Worm (Caenorhabditis elegans) whole organism, late embryonic: ENCODE measurements around the gene Y39A1A.21.

Source experiments
- K02D7.2 ChIP-seq: sonication (generic microtip); optimal IDR thresholded peaks from 2 replicates; lab custom pipeline; 2017; ENCODE audit warnings: mild to moderate bottlenecking, missing genetic modification characterization, missing compliant biosample characterization
- T23F11.4 ChIP-seq: fragments of 200-800 bp; sonication (Bioruptor generic); optimal IDR thresholded peaks from 2 replicates; lab custom pipeline; 2018; ENCODE audit warnings: mild to moderate bottlenecking, missing genetic modification characterization, missing compliant biosample characterization
- ahr-1 ChIP-seq: sonication (generic microtip); optimal IDR thresholded peaks from 2 replicates; lab custom pipeline; 2016; ENCODE audit warnings: missing genetic modification characterization, missing compliant biosample characterization
- ama-1 ChIP-seq: fragments of 150-350 bp; optimal IDR thresholded peaks from 2 replicates; lab custom pipeline; 2014
- ceh-18 ChIP-seq: sonication (generic microtip); optimal IDR thresholded peaks from 2 replicates; lab custom pipeline; 2016; ENCODE audit warnings: missing genetic modification characterization, missing compliant biosample characterization
- ceh-19 ChIP-seq: fragments of 200-800 bp; sonication (Bioruptor generic); optimal IDR thresholded peaks from 2 replicates; lab custom pipeline; 2018; ENCODE audit warnings: mild to moderate bottlenecking, missing genetic modification characterization, missing compliant biosample characterization
- ceh-22 ChIP-seq: sonication (generic microtip); optimal IDR thresholded peaks from 2 replicates; lab custom pipeline; 2017; ENCODE audit warnings: missing biosample characterization, missing genetic modification characterization
- ceh-24 ChIP-seq: sonication (generic microtip); optimal IDR thresholded peaks from 2 replicates; lab custom pipeline; 2016; ENCODE audit warnings: mild to moderate bottlenecking, missing genetic modification characterization, missing compliant biosample characterization
- ceh-31 ChIP-seq: sonication (generic microtip); optimal IDR thresholded peaks from 2 replicates; lab custom pipeline; 2016; ENCODE audit warnings: missing genetic modification characterization, missing compliant biosample characterization
- ceh-34 ChIP-seq: sonication (generic microtip); optimal IDR thresholded peaks from 2 replicates; lab custom pipeline; 2016; ENCODE audit warnings: mild to moderate bottlenecking, missing genetic modification characterization, missing compliant biosample characterization
- ceh-45 ChIP-seq: fragments of 200-800 bp; sonication (Bioruptor generic); IDR thresholded peaks from 2 replicates; pipeline ENCODE4 v1.3.6; 2022; ENCODE audit warnings: missing genetic modification reagents, missing genetic modification characterization, missing compliant biosample characterization
- ceh-48 ChIP-seq: sonication (generic microtip); optimal IDR thresholded peaks from 2 replicates; lab custom pipeline; 2016; ENCODE audit warnings: missing genetic modification characterization, inconsistent platforms, missing compliant biosample characterization
- ceh-9 ChIP-seq: sonication (generic microtip); optimal IDR thresholded peaks from 2 replicates; lab custom pipeline; 2016; ENCODE audit warnings: mild to moderate bottlenecking, missing genetic modification characterization, inconsistent platforms, missing compliant biosample characterization
- dmd-4 ChIP-seq: sonication (generic microtip); optimal IDR thresholded peaks from 2 replicates; lab custom pipeline; 2016; ENCODE audit warnings: borderline replicate concordance, missing genetic modification characterization, missing compliant biosample characterization
- dve-1 ChIP-seq: sonication (generic microtip); optimal IDR thresholded peaks from 2 replicates; lab custom pipeline; 2017; ENCODE audit warnings: antibody characterized with exemption, mild to moderate bottlenecking, missing genetic modification characterization, missing compliant biosample characterization
- elt-2 ChIP-seq: sonication (generic microtip); optimal IDR thresholded peaks from 2 replicates; lab custom pipeline; 2016; ENCODE audit warnings: missing genetic modification reagents, missing genetic modification characterization, missing compliant biosample characterization
- ets-4 ChIP-seq: sonication (generic microtip); optimal IDR thresholded peaks from 2 replicates; lab custom pipeline; 2016; ENCODE audit warnings: missing genetic modification characterization, missing compliant biosample characterization
- fkh-10 ChIP-seq: fragments of 150-350 bp; optimal IDR thresholded peaks from 2 replicates; lab custom pipeline; 2014; ENCODE audit warnings: missing biosample characterization, missing genetic modification reagents, missing genetic modification characterization
- hlh-13 ChIP-seq: fragments of 200-800 bp; sonication (Bioruptor generic); optimal IDR thresholded peaks from 2 replicates; lab custom pipeline; 2018; ENCODE audit warnings: mild to moderate bottlenecking, missing genetic modification characterization, missing compliant biosample characterization
- hlh-8 ChIP-seq: sonication (generic microtip); optimal IDR thresholded peaks from 2 replicates; lab custom pipeline; 2016; ENCODE audit warnings: missing genotype, missing genetic modification characterization, missing compliant biosample characterization
- lim-6 ChIP-seq: sonication (generic microtip); optimal IDR thresholded peaks from 2 replicates; lab custom pipeline; 2016; ENCODE audit warnings: missing genetic modification characterization, missing compliant biosample characterization
- madf-2 ChIP-seq: sonication (generic microtip); optimal IDR thresholded peaks from 2 replicates; lab custom pipeline; 2017; ENCODE audit warnings: missing genetic modification characterization, missing compliant biosample characterization
- nfya-1 ChIP-seq: sonication (generic microtip); optimal IDR thresholded peaks from 2 replicates; lab custom pipeline; 2017; ENCODE audit warnings: missing genetic modification characterization, mild to moderate bottlenecking, missing compliant biosample characterization, antibody characterized with exemption, moderate library complexity
- nhr-11 ChIP-seq: fragments of 150-350 bp; optimal IDR thresholded peaks from 2 replicates; lab custom pipeline; 2014; ENCODE audit warnings: missing biosample characterization, missing genetic modification characterization
- odd-2 ChIP-seq: sonication (generic microtip); optimal IDR thresholded peaks from 2 replicates; lab custom pipeline; 2017; ENCODE audit warnings: antibody characterized with exemption, mild to moderate bottlenecking, missing genetic modification characterization, missing compliant biosample characterization
- pax-1 ChIP-seq: fragments of 150-350 bp; optimal IDR thresholded peaks from 2 replicates; lab custom pipeline; 2014; ENCODE audit warnings: missing biosample characterization, missing genetic modification characterization
- pros-1 ChIP-seq: fragments of 150-350 bp; optimal IDR thresholded peaks from 2 replicates; lab custom pipeline; 2014; ENCODE audit warnings: missing biosample characterization, missing genetic modification reagents, missing genetic modification characterization
- sdc-2 ChIP-seq: sonication (generic microtip); optimal IDR thresholded peaks from 2 replicates; lab custom pipeline; 2016; ENCODE audit warnings: missing genotype, missing genetic modification characterization, missing compliant biosample characterization
- syd-9 ChIP-seq: sonication (generic microtip); optimal IDR thresholded peaks from 2 replicates; lab custom pipeline; 2016; ENCODE audit warnings: mild to moderate bottlenecking, missing genetic modification characterization, moderate library complexity, missing compliant biosample characterization
- tbx-2 ChIP-seq: sonication (generic microtip); optimal IDR thresholded peaks from 2 replicates; lab custom pipeline; 2016; ENCODE audit warnings: missing genetic modification characterization, missing compliant biosample characterization
- unc-3 ChIP-seq, 2 experiments: fragments of 200-800 bp in 1 of 2; sonication (Bioruptor generic) in 1 of 2; sonication (generic microtip) in 1 of 2; conservative IDR thresholded peaks in 1 of 2; optimal IDR thresholded peaks in 1 of 2; 2 replicates each; pipeline versions ENCODE4 v1.3.6 to Lab custom; 2016 to 2022; ENCODE audit warnings: missing compliant biosample characterization in 2 of 2, missing genetic modification characterization in 2 of 2, missing genetic modification reagents in 1 of 2
- unc-42 ChIP-seq: sonication (generic microtip); optimal IDR thresholded peaks from 2 replicates; lab custom pipeline; 2016; ENCODE audit warnings: missing genotype, missing genetic modification characterization, missing compliant biosample characterization

The Y39A1A.21 gene

ce11 chrIII:10742382-10742860 is 35.6 kb upstream of the Y39A1A.21 start, which contains the start of the genes tbb-1 and rib-2 (continued):
- TF ChIP-seq syd-9 (no peak), K02D7.2 (tag; lab: Kevin White, UChicago) (no peak), T23F11.4 (GFP tag; lab: Kevin White, UChicago) (no peak)
- TF ChIP-seq, all 69 proteins: peak for 8

ce11 chrIII:10740518-10740917 is 33.7 kb upstream of the Y39A1A.21 start, which contains the start of gene K01G5.8:
Gene K01G5.8, minus strand, starts transcription at chrIII:10740772.
- TF ChIP-seq ahr-1 (tag; lab: Kevin White, UChicago) = no peak
- TF ChIP-seq madf-2 (tag; lab: Kevin White, UChicago) = no peak
- no peak for TF ChIP-seq odd-2 (tag; lab: Kevin White, UChicago)
- no peak for TF ChIP-seq lim-6 (tag; lab: Kevin White, UChicago)
- no peak for TF ChIP-seq hlh-13 (GFP tag; lab: Kevin White, UChicago)
- no peak for TF ChIP-seq sdc-2
- TF ChIP-seq dve-1 (tag; lab: Kevin White, UChicago) = no peak

- TF ChIP-seq ceh-48 (tag; lab: Kevin White, UChicago) (peak; percentile 68), ceh-45 (GFP tag; lab: Robert Waterston, UW) (no peak), nfya-1 (tag; lab: Kevin White, UChicago) (peak; percentile 9), dve-1 (tag; lab: Kevin White, UChicago) (no peak), ceh-31 (tag; lab: Kevin White, UChicago) (peak; percentile 37), madf-2 (tag; lab: Kevin White, UChicago) (no peak), ceh-34 (peak; percentile 78), elt-2 (tag; lab: Kevin White, UChicago) (peak; percentile 12), ama-1 (lab: Kevin White, UChicago) (peak; percentile 50), odd-2 (tag; lab: Kevin White, UChicago) (no peak), tbx-2 (tag; lab: Kevin White, UChicago) (peak; percentile 34), unc-42 (tag; lab: Kevin White, UChicago) (peak; percentile 30)
Measured at ce11 chrIII:10739902-10740301, 33.1 kb upstream of the Y39A1A.21 start.

ce11 chrIII:10739455-10739854 is 32.6 kb upstream of the Y39A1A.21 start, which contains the start of gene smap-1:
Gene smap-1, minus strand, starts transcription at chrIII:10739792.
- TF ChIP-seq fkh-10 (GFP tag; lab: Kevin White, UChicago) = no peak

- TF ChIP-seq dmd-4 = no peak
- no peak for TF ChIP-seq unc-3 (GFP tag; conservative IDR thresholded peaks at IDR 0.05; lab: Robert Waterston, UW)
- TF ChIP-seq unc-3 (tag; optimal IDR thresholded peaks at IDR 0.05; lab: Kevin White, UChicago) = no peak
- TF ChIP-seq tbx-2 (tag; lab: Kevin White, UChicago) = no peak
- no peak for TF ChIP-seq ceh-31 (tag; lab: Kevin White, UChicago)
- TF ChIP-seq, all 69 proteins: peak for 0
Measured at ce11 chrIII:10738081-10738480, 31.3 kb upstream of the Y39A1A.21 start.

- TF ChIP-seq ceh-9 = no peak
- no peak for TF ChIP-seq lim-6 (tag; lab: Kevin White, UChicago)
- TF ChIP-seq ahr-1 (tag; lab: Kevin White, UChicago) = no peak
- no peak for TF ChIP-seq ama-1 (lab: Kevin White, UChicago)
- no peak for TF ChIP-seq unc-3 (GFP tag; conservative IDR thresholded peaks at IDR 0.05; lab: Robert Waterston, UW)
- no peak for TF ChIP-seq unc-3 (tag; optimal IDR thresholded peaks at IDR 0.05; lab: Kevin White, UChicago)
- TF ChIP-seq ets-4 (tag; lab: Kevin White, UChicago) = no peak
- no peak for TF ChIP-seq syd-9
- TF ChIP-seq madf-2 (tag; lab: Kevin White, UChicago) = no peak
- TF ChIP-seq ceh-22 (tag; lab: Kevin White, UChicago) = no peak
- TF ChIP-seq ceh-19 = no peak
- no peak for TF ChIP-seq ceh-31 (tag; lab: Kevin White, UChicago)
- no peak for TF ChIP-seq ceh-24 (tag; lab: Kevin White, UChicago)
- no peak for TF ChIP-seq hlh-8 (tag; lab: Kevin White, UChicago)
- TF ChIP-seq pros-1 (tag; lab: Kevin White, UChicago) = no peak
- TF ChIP-seq odd-2 (tag; lab: Kevin White, UChicago) = no peak
- TF ChIP-seq sdc-2 = no peak
- no peak for TF ChIP-seq pax-1 (tag; lab: Kevin White, UChicago)
- no peak for TF ChIP-seq dmd-4
- TF ChIP-seq nhr-11 (tag; lab: Kevin White, UChicago) = no peak
- no peak for TF ChIP-seq ceh-18 (tag; lab: Kevin White, UChicago)
Measured at ce11 chrIII:10736322-10736985, 29.6 kb upstream of the Y39A1A.21 start.
